Fruit fly (Drosophila melanogaster): Measurements from ENCODE around the gene Osi22.

Osi22 gene

dm6 chr3R:13338030-13338429 is 47.6 kb downstream of the Osi22 start, which contains the start of gene PK2-R1:
Gene PK2-R1, plus strand, starts transcription at chr3R:13338330.
- no peak for TF ChIP-seq CG17801 (GFP tag; optimal IDR thresholded peaks at IDR 0.05; ENCODE audit: partially characterized antibody)

Data from ovary, adult (tissue).